Fruit fly (Drosophila melanogaster) whole organism, embryonic: ENCODE measurements around the gene nerfin-2.
A peak's percentile ranks its signal among the peaks of the same experiment; 100 is the strongest.

Experiments used
- CG12391 ChIP-seq: fragments of 200-800 bp; sonication (Bioruptor generic); optimal IDR thresholded peaks from 3 replicates; lab custom pipeline; 2018; ENCODE audit warnings: missing biosample characterization, mild to moderate bottlenecking, missing genetic modification characterization, moderate library complexity
- CG8478 ChIP-seq: fragments of >200 bp; optimal IDR thresholded peaks from 2 replicates; lab custom pipeline; 2018
- H2.0 ChIP-seq: fragments of 200-800 bp; sonication (Bioruptor generic); IDR thresholded peaks from 2 replicates; pipeline ENCODE4 v1.3.6; 2022; ENCODE audit warnings: missing biosample characterization, missing genetic modification characterization
- Lhr ChIP-seq: fragments of 200-800 bp; sonication (Bioruptor generic); optimal IDR thresholded peaks from 3 replicates; lab custom pipeline; 2017; ENCODE audit warnings: mild to moderate bottlenecking, missing biosample characterization, missing genetic modification reagents, missing genetic modification characterization
- Stat92E ChIP-seq, 3 experiments: fragments of >200 bp in 2 of 3; fragments of 200-800 bp in 1 of 3; sonication (Bioruptor generic) in 1 of 3; optimal IDR thresholded peaks; 2 replicates each; lab custom pipeline; 2017 to 2019; ENCODE audit warnings: missing biosample characterization in 3 of 3, missing genetic modification characterization in 3 of 3, mild to moderate bottlenecking in 1 of 3, moderate library complexity in 1 of 3
- grau ChIP-seq: fragments of 200-800 bp; optimal IDR thresholded peaks from 3 replicates; lab custom pipeline; 2019; ENCODE audit warnings: missing biosample characterization, mild to moderate bottlenecking, missing genetic modification characterization, moderate library complexity
- gro ChIP-seq: fragments of 200-800 bp; sonication (Bioruptor generic); optimal IDR thresholded peaks from 2 replicates; lab custom pipeline; 2016; ENCODE audit warnings: missing biosample characterization, missing genetic modification characterization
- odd ChIP-seq: fragments of 200-800 bp; sonication (Bioruptor generic); optimal IDR thresholded peaks from 2 replicates; lab custom pipeline; 2017; ENCODE audit warnings: missing biosample characterization, mild to moderate bottlenecking, missing genetic modification characterization
- onecut ChIP-seq: fragments of 200-800 bp; sonication (Bioruptor generic); IDR thresholded peaks from 2 replicates; pipeline ENCODE4 v1.3.6; 2022; ENCODE audit warnings: missing biosample characterization, missing genetic modification characterization

- TF ChIP-seq CG12391 (tag; lab: Kevin White, UChicago) (peak; percentile 11), onecut (peak; percentile 32; the same call in 1 of the 2 replicates), gro (GFP tag; lab: Kevin White, UChicago) (peak; percentile 60), odd (GFP tag; lab: Kevin White, UChicago) (no peak), Stat92E (GFP tag; optimal IDR thresholded peaks at IDR 0.05; lab: Kevin White, UChicago) (no peak), CG8478 (lab: Kevin White, UChicago) (no peak), Lhr (GFP tag; lab: Kevin White, UChicago) (peak; percentile 63), H2.0 (GFP tag; lab: Robert Waterston, UW) (0 out of 2 replicates have a peak, but pooled peaks have one; percentile 17), grau (tag; lab: Kevin White, UChicago) (peak; percentile 36)
These were observed 29.7 kb downstream of the nerfin-2 start for dm6 chr3R:10100498-10101196.
